Worm (Caenorhabditis elegans) whole organism, midembryonic: ENCODE data around the gene pan-1.

Experiments used
- flt-1 ChIP-seq: fragments of 200-800 bp; sonication (Bioruptor generic); IDR thresholded peaks from 2 replicates; pipeline ENCODE4 v1.3.6; 2022; ENCODE audit warnings: missing genetic modification characterization, missing compliant biosample characterization
- klf-2 ChIP-seq: fragments of 200-800 bp; sonication (Bioruptor generic); conservative IDR thresholded peaks from 2 replicates; pipeline ENCODE4 v1.3.6; 2022; ENCODE audit warnings: missing genetic modification reagents, missing genetic modification characterization, missing compliant biosample characterization

DNA sequence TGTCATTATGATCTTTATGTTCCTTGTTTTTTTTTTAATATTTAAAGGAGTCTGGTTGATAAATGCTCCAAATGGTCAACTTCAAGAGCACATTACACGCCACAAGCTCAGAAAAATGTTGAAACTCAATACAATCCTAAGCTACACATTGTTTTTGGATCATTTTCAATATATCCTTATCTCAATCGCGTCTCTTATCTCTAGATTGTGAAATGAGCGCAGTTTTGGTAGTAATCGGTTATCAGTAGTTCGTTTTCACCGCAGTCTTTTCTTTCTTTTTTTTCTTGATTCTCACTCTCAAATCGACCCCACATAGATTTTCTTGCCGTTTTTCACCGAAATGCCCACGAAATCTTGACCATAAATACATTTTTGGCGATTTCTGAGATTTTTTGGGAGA lies 9.7 kb upstream of the pan-1 start:
- TF ChIP-seq klf-2 (no peak), flt-1 (GFP tag; lab: Robert Waterston, UW) (no peak)
